Fruit fly (Drosophila melanogaster) whole organism, embryonic: ENCODE results near the gene Ir7g.

ENCODE experiments used
- Asciz ChIP-seq: fragments of 200-800 bp; sonication (Bioruptor generic); optimal IDR thresholded peaks from 2 replicates; lab custom pipeline; 2017; ENCODE audit warnings: missing biosample characterization, mild to moderate bottlenecking, missing genetic modification characterization, missing genetic modification reagents
- Bgb ChIP-seq: fragments of 200-800 bp; sonication (Bioruptor generic); IDR thresholded peaks from 2 replicates; pipeline ENCODE4 v1.3.6; 2022; ENCODE audit warnings: missing biosample characterization, missing genetic modification characterization; ENCODE audit not compliant: partially characterized antibody
- BtbVII ChIP-seq: fragments of 200-800 bp; sonication (Bioruptor generic); optimal IDR thresholded peaks from 3 replicates; lab custom pipeline; 2017; ENCODE audit warnings: missing biosample characterization, mild to moderate bottlenecking, missing genetic modification characterization
- CG10274 ChIP-seq: fragments of 200-800 bp; sonication (Bioruptor generic); optimal IDR thresholded peaks from 3 replicates; lab custom pipeline; 2017; ENCODE audit warnings: missing biosample characterization, mild to moderate bottlenecking, missing genetic modification characterization
- CG10321 ChIP-seq: fragments of 200-800 bp; sonication (Bioruptor generic); IDR thresholded peaks from 2 replicates; pipeline ENCODE4 v1.3.6; 2022; ENCODE audit warnings: missing biosample characterization, missing genetic modification characterization
- CG10366 ChIP-seq: fragments of 200-800 bp; sonication (Bioruptor generic); IDR thresholded peaks from 2 replicates; pipeline ENCODE4 v1.3.6; 2022; ENCODE audit warnings: missing biosample characterization, missing genetic modification characterization
- CG11696 ChIP-seq: fragments of 200-800 bp; sonication (Bioruptor generic); IDR thresholded peaks from 2 replicates; pipeline ENCODE4 v1.3.6; 2022; ENCODE audit warnings: missing biosample characterization, missing genetic modification characterization
- CG12155 ChIP-seq: fragments of 200-800 bp; sonication (Bioruptor generic); optimal IDR thresholded peaks from 3 replicates; lab custom pipeline; 2016; ENCODE audit warnings: missing biosample characterization, missing genetic modification characterization
- CG16815 ChIP-seq: fragments of 200-800 bp; sonication (Bioruptor generic); optimal IDR thresholded peaks from 3 replicates; lab custom pipeline; 2017; ENCODE audit warnings: missing biosample characterization, mild to moderate bottlenecking, missing genetic modification characterization
- CG1832 ChIP-seq: fragments of 200-800 bp; sonication (Bioruptor generic); optimal IDR thresholded peaks from 2 replicates; lab custom pipeline; 2017; ENCODE audit warnings: missing biosample characterization, mild to moderate bottlenecking, missing genetic modification characterization, inconsistent platforms
- CG18599 ChIP-seq: fragments of 200-800 bp; sonication (Bioruptor generic); optimal IDR thresholded peaks from 3 replicates; lab custom pipeline; 2017; ENCODE audit warnings: missing biosample characterization, missing genetic modification characterization, mild to moderate bottlenecking, moderate library complexity, missing genetic modification reagents
- CG30020 ChIP-seq: fragments of 200-800 bp; optimal IDR thresholded peaks from 2 replicates; lab custom pipeline; 2019; ENCODE audit warnings: missing biosample characterization, mild to moderate bottlenecking, missing genetic modification characterization, moderate library complexity
- CG31388 ChIP-seq: fragments of 200-800 bp; sonication (Bioruptor generic); optimal IDR thresholded peaks from 2 replicates; lab custom pipeline; 2016; ENCODE audit warnings: missing biosample characterization, missing genetic modification characterization
- CG31441 ChIP-seq: fragments of 200-800 bp; sonication (Bioruptor generic); IDR thresholded peaks from 2 replicates; pipeline ENCODE4 v1.3.6; 2022; ENCODE audit warnings: missing biosample characterization, missing genetic modification characterization
- CG34224 ChIP-seq: fragments of 200-800 bp; sonication (Bioruptor generic); IDR thresholded peaks from 3 replicates; pipeline ENCODE4 v1.3.6; 2022; ENCODE audit warnings: missing biosample characterization, missing genetic modification characterization; ENCODE audit not compliant: partially characterized antibody
- CG3726 ChIP-seq: fragments of 200-800 bp; sonication (Bioruptor generic); IDR thresholded peaks from 3 replicates; pipeline ENCODE4, ENCODE4 v1.3.6; 2022; ENCODE audit warnings: missing biosample characterization, missing genetic modification characterization
- CG4404 ChIP-seq: fragments of 200-800 bp; sonication (Bioruptor generic); IDR thresholded peaks from 2 replicates; pipeline ENCODE4 v1.3.6; 2022; ENCODE audit warnings: missing biosample characterization, missing genetic modification characterization
- CG7786 ChIP-seq: fragments of 200-800 bp; sonication (Bioruptor generic); optimal IDR thresholded peaks from 2 replicates; lab custom pipeline; 2016; ENCODE audit warnings: missing biosample characterization, missing genetic modification characterization
- CG7987 ChIP-seq: fragments of 200-800 bp; sonication (Bioruptor generic); optimal IDR thresholded peaks from 2 replicates; lab custom pipeline; 2018; ENCODE audit warnings: missing biosample characterization, mild to moderate bottlenecking, missing genetic modification characterization, moderate library complexity
- CG8924 ChIP-seq: fragments of 200-800 bp; optimal IDR thresholded peaks from 3 replicates; lab custom pipeline; 2019; ENCODE audit warnings: missing biosample characterization, mild to moderate bottlenecking, missing genetic modification characterization, moderate library complexity
- CG9437 ChIP-seq: fragments of 200-800 bp; sonication (Bioruptor generic); optimal IDR thresholded peaks from 2 replicates; lab custom pipeline; 2018; ENCODE audit warnings: missing biosample characterization, mild to moderate bottlenecking, missing genetic modification characterization
- CHES-1-like ChIP-seq: fragments of 200-800 bp; sonication (Bioruptor generic); optimal IDR thresholded peaks from 2 replicates; lab custom pipeline; 2016; ENCODE audit warnings: missing biosample characterization, missing genetic modification characterization
- Chrac-16 ChIP-seq: fragments of 200-800 bp; sonication (Bioruptor generic); optimal IDR thresholded peaks from 3 replicates; lab custom pipeline; 2016; ENCODE audit warnings: missing biosample characterization, missing genetic modification characterization
- D19B ChIP-seq: fragments of 200-800 bp; sonication (Bioruptor generic); optimal IDR thresholded peaks from 2 replicates; lab custom pipeline; 2017; ENCODE audit warnings: missing biosample characterization, mild to moderate bottlenecking, missing genetic modification characterization
- ERR ChIP-seq: fragments of 200-800 bp; sonication (Bioruptor generic); optimal IDR thresholded peaks from 2 replicates; lab custom pipeline; 2016; ENCODE audit warnings: missing biosample characterization, missing genetic modification characterization
- Fer3 ChIP-seq: fragments of 200-800 bp; sonication (Bioruptor generic); optimal IDR thresholded peaks from 2 replicates; lab custom pipeline; 2018; ENCODE audit warnings: missing biosample characterization, mild to moderate bottlenecking, missing genetic modification characterization, moderate library complexity
- HLH4C ChIP-seq: fragments of 200-800 bp; sonication (Bioruptor generic); IDR thresholded peaks from 3 replicates; pipeline ENCODE4 v1.3.6; 2022; ENCODE audit warnings: missing biosample characterization, missing genetic modification characterization; ENCODE audit not compliant: partially characterized antibody
- Hmx ChIP-seq: fragments of 200-800 bp; sonication (Bioruptor generic); optimal IDR thresholded peaks from 2 replicates; lab custom pipeline; 2016; ENCODE audit warnings: missing biosample characterization, missing genetic modification characterization
- Jarid2 ChIP-seq: fragments of 200-800 bp; sonication (Bioruptor generic); optimal IDR thresholded peaks from 3 replicates; lab custom pipeline; 2017; ENCODE audit warnings: mild to moderate bottlenecking, missing biosample characterization, missing genetic modification reagents, missing genetic modification characterization
- Mad ChIP-seq: fragments of 200-800 bp; sonication (Bioruptor generic); optimal IDR thresholded peaks from 2 replicates; lab custom pipeline; 2016; ENCODE audit warnings: missing biosample characterization, missing genetic modification characterization
- Myb ChIP-seq: fragments of 200-800 bp; sonication (Bioruptor generic); optimal IDR thresholded peaks from 2 replicates; lab custom pipeline; 2016; ENCODE audit warnings: missing biosample characterization, missing genetic modification characterization
- Neu2 ChIP-seq: fragments of 200-800 bp; sonication (Bioruptor generic); optimal IDR thresholded peaks from 3 replicates; lab custom pipeline; 2016; ENCODE audit warnings: missing biosample characterization, missing genetic modification characterization, borderline replicate concordance
- Nf-YA ChIP-seq: fragments of 200-800 bp; sonication (Bioruptor generic); IDR thresholded peaks from 2 replicates; pipeline ENCODE4 v1.3.6; 2022; ENCODE audit warnings: missing biosample characterization, missing genetic modification characterization
- Nf-YC ChIP-seq: fragments of 200-800 bp; optimal IDR thresholded peaks from 3 replicates; lab custom pipeline; 2019; ENCODE audit warnings: missing biosample characterization, mild to moderate bottlenecking, missing genetic modification characterization, moderate library complexity
- Ravus ChIP-seq: fragments of 200-800 bp; sonication (Bioruptor generic); IDR thresholded peaks from 2 replicates; pipeline ENCODE4 v1.3.6; 2022; ENCODE audit warnings: missing biosample characterization, missing genetic modification characterization
- Vsx1 ChIP-seq: fragments of 200-800 bp; sonication (Bioruptor generic); optimal IDR thresholded peaks from 2 replicates; lab custom pipeline; 2017; ENCODE audit warnings: missing biosample characterization, mild to moderate bottlenecking, missing genetic modification characterization, missing genetic modification reagents
- ara ChIP-seq: fragments of 200-800 bp; sonication (Bioruptor generic); IDR thresholded peaks from 2 replicates; pipeline ENCODE4 v1.3.6; 2022; ENCODE audit warnings: missing biosample characterization, missing genetic modification characterization
- bigmax ChIP-seq: fragments of 200-800 bp; sonication (Bioruptor generic); optimal IDR thresholded peaks from 2 replicates; lab custom pipeline; 2018; ENCODE audit warnings: missing biosample characterization, mild to moderate bottlenecking, missing genetic modification characterization
- bowl ChIP-seq: fragments of 200-800 bp; sonication (Bioruptor generic); IDR thresholded peaks from 2 replicates; pipeline ENCODE4 v1.3.6; 2022; ENCODE audit warnings: missing biosample characterization, missing genetic modification characterization
- caup ChIP-seq: fragments of 200-800 bp; sonication (Bioruptor generic); optimal IDR thresholded peaks from 3 replicates; lab custom pipeline; 2017; ENCODE audit warnings: missing biosample characterization, mild to moderate bottlenecking, missing genetic modification characterization, moderate library complexity; ENCODE audit not compliant: severe bottlenecking
- dimm ChIP-seq: fragments of 200-800 bp; sonication (Bioruptor generic); IDR thresholded peaks from 2 replicates; pipeline ENCODE4 v1.3.6; 2022; ENCODE audit warnings: missing biosample characterization, missing genetic modification characterization
- ems ChIP-seq: fragments of 200-800 bp; sonication (Bioruptor generic); optimal IDR thresholded peaks from 3 replicates; lab custom pipeline; 2016; ENCODE audit warnings: missing biosample characterization, missing genetic modification characterization
- fd96Cb ChIP-seq: fragments of 200-800 bp; sonication (Bioruptor generic); optimal IDR thresholded peaks from 2 replicates; lab custom pipeline; 2018; ENCODE audit warnings: missing biosample characterization, mild to moderate bottlenecking, missing genetic modification characterization, moderate library complexity
- gce ChIP-seq: fragments of 200-800 bp; sonication (Bioruptor generic); IDR thresholded peaks from 3 replicates; pipeline ENCODE4 v1.3.6; 2022; ENCODE audit warnings: missing biosample characterization, missing genetic modification characterization
- gsb-n ChIP-seq: fragments of 200-800 bp; sonication (Bioruptor generic); optimal IDR thresholded peaks from 3 replicates; lab custom pipeline; 2018; ENCODE audit warnings: missing biosample characterization, mild to moderate bottlenecking, missing genetic modification characterization
- nerfin-1 ChIP-seq: fragments of 200-800 bp; sonication (Bioruptor generic); optimal IDR thresholded peaks from 3 replicates; lab custom pipeline; 2019; ENCODE audit warnings: missing biosample characterization, mild to moderate bottlenecking, missing genetic modification characterization, moderate library complexity
- odd ChIP-seq: fragments of 200-800 bp; sonication (Bioruptor generic); optimal IDR thresholded peaks from 2 replicates; lab custom pipeline; 2017; ENCODE audit warnings: missing biosample characterization, mild to moderate bottlenecking, missing genetic modification characterization
- rib ChIP-seq: fragments of 200-800 bp; sonication (Bioruptor generic); IDR thresholded peaks from 2 replicates; pipeline ENCODE4 v1.3.6; 2022; ENCODE audit warnings: missing biosample characterization, missing genetic modification characterization
- ro ChIP-seq: fragments of 200-800 bp; sonication (Bioruptor generic); IDR thresholded peaks from 2 replicates; pipeline ENCODE4 v1.3.6; 2022; ENCODE audit warnings: missing biosample characterization, missing genetic modification characterization
- sim ChIP-seq: fragments of 200-800 bp; sonication (Bioruptor generic); IDR thresholded peaks from 2 replicates; pipeline ENCODE4 v1.3.6; 2022; ENCODE audit warnings: missing biosample characterization, missing genetic modification characterization

The Ir7g gene

dm6 chrX:7893411-7894122 is 9.1 kb downstream of the Ir7g start, which contains the start of the genes CG45089, ND-MNLL and p115 (continued):
- TF ChIP-seq dimm (GFP tag; lab: Robert Waterston, UW), result no peak
- no peak for TF ChIP-seq Hmx (GFP tag; lab: Kevin White, UChicago)
- no peak for TF ChIP-seq CG11696 (GFP tag; lab: Robert Waterston, UW)
- peak; percentile 10 for TF ChIP-seq ems (GFP tag; lab: Kevin White, UChicago)
- peak; percentile 62 for TF ChIP-seq Nf-YC (tag; lab: Kevin White, UChicago)
- no peak for TF ChIP-seq CHES-1-like (GFP tag; lab: Kevin White, UChicago)
- peak; percentile 6 for TF ChIP-seq gsb-n (tag; lab: Kevin White, UChicago)
- TF ChIP-seq Mad (GFP tag; lab: Kevin White, UChicago), result no peak
- no peak for TF ChIP-seq sim
- no peak for TF ChIP-seq Jarid2 (GFP tag; lab: Kevin White, UChicago)
- peak; percentile 68 for TF ChIP-seq CG8924
- TF ChIP-seq BtbVII (GFP tag; lab: Kevin White, UChicago), result no peak
- TF ChIP-seq CG31441, result peak; percentile 64
- no peak for TF ChIP-seq Neu2
- TF ChIP-seq ara (GFP tag; lab: Robert Waterston, UW), result no peak
- no peak for TF ChIP-seq CG10274 (GFP tag; lab: Kevin White, UChicago)
- peak; percentile 84 for TF ChIP-seq CG9437
- no peak for TF ChIP-seq rib (GFP tag; lab: Robert Waterston, UW)
- TF ChIP-seq D19B (GFP tag; lab: Kevin White, UChicago), result no peak
- peak; percentile 46 for TF ChIP-seq CG10366 (GFP tag; lab: Robert Waterston, UW)
- TF ChIP-seq Chrac-16 (GFP tag; lab: Kevin White, UChicago), result peak; percentile 68
- TF ChIP-seq bigmax (GFP tag; lab: Kevin White, UChicago), result no peak
- TF ChIP-seq ERR (GFP tag; lab: Kevin White, UChicago), result no peak
- TF ChIP-seq CG18599 (GFP tag; lab: Kevin White, UChicago), result peak; percentile 51
- TF ChIP-seq Fer3 (tag; lab: Kevin White, UChicago), result peak; percentile 47
- peak; percentile 66 for TF ChIP-seq CG12155
- TF ChIP-seq fd96Cb (tag; lab: Kevin White, UChicago), result peak; percentile 26
- peak; percentile 20 for TF ChIP-seq Myb (GFP tag; lab: Kevin White, UChicago)
- no peak for TF ChIP-seq CG7987 (GFP tag; lab: Kevin White, UChicago)
- TF ChIP-seq CG3726 (GFP tag; lab: Robert Waterston, UW), result no peak
- TF ChIP-seq nerfin-1 (tag; lab: Kevin White, UChicago), result peak; percentile 41
- no peak for TF ChIP-seq ro (GFP tag; lab: Robert Waterston, UW)
- TF ChIP-seq Nf-YA (GFP tag; lab: Robert Waterston, UW), result no peak
- peak; percentile 11 for TF ChIP-seq CG7786
- TF ChIP-seq HLH4C (GFP tag; lab: Robert Waterston, UW), result peak; percentile 45
- peak; percentile 46 for TF ChIP-seq caup (GFP tag; lab: Kevin White, UChicago)
- peak; percentile 67 for TF ChIP-seq CG30020
- TF ChIP-seq Asciz (GFP tag; lab: Kevin White, UChicago), result no peak
- TF ChIP-seq CG31388 (GFP tag; lab: Kevin White, UChicago), result peak; percentile 6
- TF ChIP-seq gce (GFP tag; lab: Robert Waterston, UW), result no peak
- no peak for TF ChIP-seq Vsx1 (GFP tag; lab: Kevin White, UChicago)
- TF ChIP-seq CG1832, result no peak
- TF ChIP-seq CG16815, result peak; percentile 8
- 0 out of 2 replicates have a peak, but pooled peaks have one; percentile 28 for TF ChIP-seq CG4404
- TF ChIP-seq CG34224 (GFP tag; lab: Robert Waterston, UW), result no peak
- no peak for TF ChIP-seq bowl (GFP tag; lab: Robert Waterston, UW)
- no peak; the same call in 1 of the 2 replicates for TF ChIP-seq Ravus
- no peak for TF ChIP-seq odd (GFP tag; lab: Kevin White, UChicago)
- TF ChIP-seq Bgb (GFP tag; lab: Robert Waterston, UW), result peak; percentile 42
- TF ChIP-seq CG10321 (GFP tag; lab: Robert Waterston, UW), result no peak
